Worm (Caenorhabditis elegans) whole organism, young adult: ENCODE measurements around the gene acs-15.

Experiments used
- B0019.2 ChIP-seq: fragments of 200-800 bp; sonication (Bioruptor generic); conservative IDR thresholded peaks from 2 replicates; pipeline ENCODE4 v1.3.6; 2022; ENCODE audit warnings: missing genetic modification reagents, missing genetic modification characterization, missing compliant biosample characterization
- B0336.3 ChIP-seq: fragments of 200-800 bp; sonication (Bioruptor generic); IDR thresholded peaks from 2 replicates; pipeline ENCODE4 v1.3.6; 2022; ENCODE audit warnings: missing genetic modification characterization, missing compliant biosample characterization
- F37B4.10 ChIP-seq: fragments of 200-800 bp; sonication (Bioruptor generic); IDR thresholded peaks from 2 replicates; pipeline ENCODE4 v1.3.6; 2022; ENCODE audit warnings: missing genetic modification characterization, missing compliant biosample characterization
- F39B2.1 ChIP-seq: fragments of 200-800 bp; sonication (Bioruptor generic); IDR thresholded peaks from 2 replicates; pipeline ENCODE4 v1.3.6; 2022; ENCODE audit warnings: missing genetic modification reagents, missing genetic modification characterization, missing compliant biosample characterization
- F55B11.4 ChIP-seq: sonication (generic microtip); optimal IDR thresholded peaks from 2 replicates; lab custom pipeline; 2016; ENCODE audit warnings: missing compliant biosample characterization, missing genetic modification characterization, borderline replicate concordance; ENCODE audit not compliant: insufficient read depth
- K11D2.4 ChIP-seq: fragments of 200-800 bp; sonication (Bioruptor generic); IDR thresholded peaks from 2 replicates; pipeline ENCODE4 v1.3.6; 2022; ENCODE audit warnings: missing genetic modification reagents, missing genetic modification characterization, missing compliant biosample characterization
- Y79H2A.3 ChIP-seq: fragments of 200-800 bp; sonication (Bioruptor generic); conservative IDR thresholded peaks from 2 replicates; pipeline ENCODE4 v1.3.6; 2022; ENCODE audit warnings: missing genetic modification reagents, missing genetic modification characterization, missing compliant biosample characterization
- ZK185.1 ChIP-seq: sonication (generic microtip); optimal IDR thresholded peaks from 2 replicates; lab custom pipeline; 2016; ENCODE audit warnings: mild to moderate bottlenecking, missing genetic modification characterization, missing compliant biosample characterization; ENCODE audit not compliant: poor library complexity, severe bottlenecking
- aptf-2 ChIP-seq: fragments of 200-800 bp; sonication (Bioruptor generic); conservative IDR thresholded peaks from 2 replicates; pipeline ENCODE4 v1.3.6; 2022; ENCODE audit warnings: missing genetic modification reagents, missing genetic modification characterization, missing compliant biosample characterization
- attf-5 ChIP-seq: fragments of 200-800 bp; sonication (Bioruptor generic); optimal IDR thresholded peaks from 2 replicates; lab custom pipeline; 2018; ENCODE audit warnings: mild to moderate bottlenecking, missing genetic modification characterization, missing compliant biosample characterization
- bed-1 ChIP-seq: fragments of 200-800 bp; sonication (Bioruptor generic); IDR thresholded peaks from 2 replicates; pipeline ENCODE4 v1.3.6; 2022; ENCODE audit warnings: missing genetic modification reagents, missing genetic modification characterization, missing compliant biosample characterization
- ceh-100 ChIP-seq: fragments of 200-800 bp; sonication (Bioruptor generic); IDR thresholded peaks from 2 replicates; pipeline ENCODE4 v1.3.6; 2022; ENCODE audit warnings: missing genetic modification reagents, missing genetic modification characterization, missing compliant biosample characterization
- ceh-40 ChIP-seq: fragments of 200-800 bp; sonication (Bioruptor generic); IDR thresholded peaks from 2 replicates; pipeline ENCODE4 v1.3.6; 2022; ENCODE audit warnings: missing genetic modification characterization, missing compliant biosample characterization
- ceh-79 ChIP-seq: sonication (generic microtip); optimal IDR thresholded peaks from 2 replicates; lab custom pipeline; 2017; ENCODE audit warnings: mild to moderate bottlenecking, missing genetic modification characterization, missing compliant biosample characterization
- dpl-1 ChIP-seq: fragments of 150-350 bp; optimal IDR thresholded peaks from 2 replicates; lab custom pipeline; 2014; ENCODE audit warnings: missing biosample characterization, missing genetic modification reagents, missing genetic modification characterization
- efl-1 ChIP-seq: fragments of 150-350 bp; optimal IDR thresholded peaks from 2 replicates; lab custom pipeline; 2014; ENCODE audit warnings: missing biosample characterization, missing genetic modification reagents, missing genetic modification characterization
- egl-18 ChIP-seq: fragments of 200-800 bp; sonication (Bioruptor generic); IDR thresholded peaks from 2 replicates; pipeline ENCODE4 v1.3.6; 2022; ENCODE audit warnings: missing genetic modification reagents, missing genetic modification characterization, missing compliant biosample characterization
- egl-44 ChIP-seq: fragments of 200-800 bp; sonication (Bioruptor generic); IDR thresholded peaks from 2 replicates; pipeline ENCODE4 v1.3.6; 2022; ENCODE audit warnings: missing genetic modification reagents, missing genetic modification characterization, missing compliant biosample characterization
- egrh-3 ChIP-seq: fragments of 200-800 bp; sonication (Bioruptor generic); IDR thresholded peaks from 2 replicates; pipeline ENCODE4 v1.3.6; 2022; ENCODE audit warnings: missing genetic modification reagents, missing genetic modification characterization, missing compliant biosample characterization
- hlh-12 ChIP-seq: sonication (generic microtip); optimal IDR thresholded peaks from 2 replicates; lab custom pipeline; 2016; ENCODE audit warnings: missing genetic modification characterization, missing compliant biosample characterization
- hlh-26 ChIP-seq: fragments of 200-800 bp; sonication (Bioruptor generic); conservative IDR thresholded peaks from 2 replicates; pipeline ENCODE4 v1.3.6; 2022; ENCODE audit warnings: missing genetic modification reagents, missing genetic modification characterization, missing compliant biosample characterization
- hmg-1.2 ChIP-seq: fragments of 200-800 bp; sonication (Bioruptor generic); IDR thresholded peaks from 2 replicates; pipeline ENCODE4 v1.3.6; 2022; ENCODE audit warnings: missing genetic modification reagents, missing genetic modification characterization, missing compliant biosample characterization
- lin-40 ChIP-seq: sonication (generic microtip); optimal IDR thresholded peaks from 2 replicates; lab custom pipeline; 2016; ENCODE audit warnings: missing genetic modification characterization, mild to moderate bottlenecking, missing compliant biosample characterization, missing genotype, missing genetic modification reagents
- lin-54 ChIP-seq: fragments of 200-800 bp; sonication (Bioruptor generic); optimal IDR thresholded peaks from 2 replicates; lab custom pipeline; 2018; ENCODE audit warnings: mild to moderate bottlenecking, missing genetic modification characterization, missing compliant biosample characterization
- mcd-1 ChIP-seq: fragments of 200-800 bp; sonication (Bioruptor generic); IDR thresholded peaks from 2 replicates; pipeline ENCODE4 v1.3.6; 2022; ENCODE audit warnings: missing genetic modification reagents, missing genetic modification characterization, missing compliant biosample characterization
- nfyb-1 ChIP-seq: fragments of 200-800 bp; sonication (Bioruptor generic); IDR thresholded peaks from 2 replicates; pipeline ENCODE4 v1.3.6; 2022; ENCODE audit warnings: missing genetic modification reagents, missing genetic modification characterization, missing compliant biosample characterization
- nhr-179 ChIP-seq: sonication (generic microtip); optimal IDR thresholded peaks from 2 replicates; lab custom pipeline; 2016; ENCODE audit warnings: mild to moderate bottlenecking, missing genetic modification characterization, missing compliant biosample characterization
- nhr-80 ChIP-seq: sonication (generic microtip); optimal IDR thresholded peaks from 2 replicates; lab custom pipeline; 2016; ENCODE audit warnings: missing genetic modification characterization, missing compliant biosample characterization
- rcor-1 ChIP-seq: fragments of 200-800 bp; sonication (Bioruptor generic); IDR thresholded peaks from 2 replicates; pipeline ENCODE4 v1.3.6; 2022; ENCODE audit warnings: missing genetic modification reagents, missing genetic modification characterization, missing compliant biosample characterization
- repo-1 ChIP-seq: sonication (generic microtip); optimal IDR thresholded peaks from 2 replicates; lab custom pipeline; 2017; ENCODE audit warnings: mild to moderate bottlenecking, missing genetic modification characterization, missing compliant biosample characterization
- snpc-4 ChIP-seq, 5 experiments: fragments of 150-350 bp in 1 of 5; sonication (generic microtip) in 4 of 5; optimal IDR thresholded peaks; 2 replicates each; lab custom pipeline; 2014 to 2018; ENCODE audit warnings: missing genetic modification characterization in 5 of 5, missing biosample characterization in 3 of 5, antibody characterized with exemption in 2 of 5, mild to moderate bottlenecking in 2 of 5, missing compliant biosample characterization in 2 of 5, missing genotype in 2 of 5, moderate library complexity in 2 of 5, missing genetic modification reagents in 1 of 5
- tlf-1 ChIP-seq: fragments of 200-800 bp; sonication (Bioruptor generic); optimal IDR thresholded peaks from 2 replicates; lab custom pipeline; 2018; ENCODE audit warnings: mild to moderate bottlenecking, missing genetic modification characterization, missing compliant biosample characterization
- zfh-2 ChIP-seq: fragments of 200-800 bp; sonication (Bioruptor generic); conservative IDR thresholded peaks from 2 replicates; pipeline ENCODE4 v1.3.6; 2022; ENCODE audit warnings: missing genetic modification reagents, missing genetic modification characterization, missing compliant biosample characterization
- ztf-18 ChIP-seq: sonication (generic microtip); optimal IDR thresholded peaks from 2 replicates; lab custom pipeline; 2016; ENCODE audit warnings: missing genotype, mild to moderate bottlenecking, missing genetic modification characterization, missing compliant biosample characterization

The acs-15 gene

DNA sequence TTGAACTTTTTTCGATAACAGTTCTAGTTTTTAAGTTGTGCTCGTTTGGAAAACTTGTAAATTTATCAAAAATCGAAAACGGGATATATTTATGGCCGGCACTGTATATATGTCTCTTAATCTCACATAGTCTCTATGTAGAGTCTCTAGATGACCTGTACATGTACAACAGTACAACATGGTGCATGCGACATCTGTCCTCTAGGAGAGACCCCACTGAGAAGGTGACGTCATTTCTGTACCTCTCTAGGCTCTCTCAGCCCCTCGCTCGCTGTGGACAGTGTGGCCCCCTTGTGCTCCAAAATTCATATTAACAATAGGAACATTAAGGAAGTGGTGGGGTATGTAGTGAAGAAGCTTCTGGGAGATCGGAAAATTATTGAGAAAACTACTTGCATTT is 4.4 kb downstream of the acs-15 start:
- TF ChIP-seq efl-1 (GFP tag; lab: Kevin White, UChicago) (no peak), repo-1 (no peak), tlf-1 (GFP tag; lab: Kevin White, UChicago) (no peak), F55B11.4 (tag; lab: Kevin White, UChicago) (no peak)
- TF ChIP-seq, all 124 proteins: peak for 0

ce11 chrII:938549-938948 is 5.7 kb downstream of the acs-15 start, which contains the start of gene R07C3.3:
Gene R07C3.3, plus strand, starts transcription at chrII:938849.
- TF ChIP-seq ceh-79 (no peak), mcd-1 (GFP tag; lab: Robert Waterston, UW) (no peak), attf-5 (GFP tag; lab: Kevin White, UChicago) (no peak), rcor-1 (no peak), snpc-4 (GFP tag; optimal IDR thresholded peaks at IDR 0.05; lab: Kevin White, UChicago) (no peak), snpc-4 (tag; optimal IDR thresholded peaks at IDR 0.05; lab: Kevin White, UChicago) (no peak), aptf-2 (no peak), egrh-3 (GFP tag; lab: Robert Waterston, UW) (no peak), egl-44 (GFP tag; lab: Robert Waterston, UW) (no peak), K11D2.4 (GFP tag; lab: Robert Waterston, UW) (no peak), egl-18 (GFP tag; lab: Robert Waterston, UW) (no peak), lin-54 (no peak), dpl-1 (GFP tag; lab: Kevin White, UChicago) (no peak), nfyb-1 (GFP tag; lab: Robert Waterston, UW) (no peak), F39B2.1 (no peak), nhr-179 (tag; lab: Kevin White, UChicago) (no peak), B0019.2 (GFP tag; lab: Robert Waterston, UW) (no peak)

- TF ChIP-seq bed-1 (GFP tag; lab: Robert Waterston, UW) (no peak), ztf-18 (tag; lab: Kevin White, UChicago) (no peak), lin-40 (tag; lab: Kevin White, UChicago) (no peak), ZK185.1 (tag; lab: Kevin White, UChicago) (no peak), Y79H2A.3 (GFP tag; lab: Robert Waterston, UW) (no peak), hlh-12 (no peak), hlh-26 (GFP tag; lab: Robert Waterston, UW) (no peak), aptf-2 (no peak), ceh-100 (GFP tag; lab: Robert Waterston, UW) (no peak)
Measured at ce11 chrII:940779-941178, 8.0 kb downstream of the acs-15 start, which contains the start of gene fbxc-36. Gene fbxc-36, plus strand, starts transcription at chrII:940983.

DNA sequence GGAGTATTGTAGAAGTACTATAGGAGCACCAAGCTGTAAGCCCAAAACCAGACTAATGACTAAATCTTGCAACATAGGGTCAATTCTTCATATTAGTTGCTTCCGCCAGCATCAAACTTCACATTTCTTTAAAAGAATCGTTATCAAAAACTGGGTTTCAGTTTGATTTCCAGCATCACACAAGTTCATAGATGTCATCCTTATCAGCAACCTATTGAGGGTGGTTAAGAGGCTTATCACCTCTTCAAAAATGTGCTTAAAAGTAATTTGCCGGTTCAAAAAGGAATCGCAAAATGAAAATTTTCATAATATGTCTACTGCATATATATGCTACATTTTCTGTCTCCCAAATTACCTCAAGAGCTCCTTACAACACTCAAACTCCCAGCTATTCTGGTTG is 11.0 kb downstream of the acs-15 start, which contains the start of gene clec-43:
TSS of gene clec-43 (plus strand) at position 294 of the 400 bp plus-strand sequence.
- no peak for TF ChIP-seq ceh-40
- peak; percentile 70 for TF ChIP-seq nhr-80 (tag; lab: Kevin White, UChicago)
- TF ChIP-seq B0336.3 (GFP tag; lab: Robert Waterston, UW), result no peak
- no peak for TF ChIP-seq zfh-2 (GFP tag; lab: Robert Waterston, UW)
- no peak for TF ChIP-seq hmg-1.2 (GFP tag; lab: Robert Waterston, UW)
- 0 out of 2 replicates have a peak, but pooled peaks have one; percentile 23 for TF ChIP-seq F37B4.10
